Fruit fly (Drosophila melanogaster): ENCODE data around the gene Rph.
A peak's percentile ranks its signal among the peaks of the same experiment; 100 is the strongest.

dm6 chrX:10717869-10718268 is 39.6 kb downstream of the Rph start:
- TF ChIP-seq cnc (optimal IDR thresholded peaks at IDR 0.05): no peak
- TF ChIP-seq CG12768 (GFP tag; optimal IDR thresholded peaks at IDR 0.05): no peak
- peak; percentile 68 for TF ChIP-seq bab1 (GFP tag; optimal IDR thresholded peaks at IDR 0.05)
- TF ChIP-seq toe (GFP tag; optimal IDR thresholded peaks at IDR 0.05): no peak
- TF ChIP-seq kay (GFP tag; ENCODE audit: borderline replicate concordance): no peak
- TF ChIP-seq Mnt (GFP tag; optimal IDR thresholded peaks at IDR 0.05): no peak
- TF ChIP-seq pad (GFP tag; optimal IDR thresholded peaks at IDR 0.05): no peak
- peak; percentile 65 for TF ChIP-seq CG7101 (tag; optimal IDR thresholded peaks at IDR 0.05)

Measured in whole organism, adult.